Worm (Caenorhabditis elegans) whole organism, early embryonic: Measurements from ENCODE around the gene E02H9.6.

ENCODE experiments used
- B0310.2 ChIP-seq: sonication (generic microtip); optimal IDR thresholded peaks from 2 replicates; lab custom pipeline; 2016; ENCODE audit warnings: mild to moderate bottlenecking, missing genetic modification characterization, missing compliant biosample characterization
- F13C5.2 ChIP-seq: sonication (generic microtip); optimal IDR thresholded peaks from 2 replicates; lab custom pipeline; 2017; ENCODE audit warnings: mild to moderate bottlenecking, missing genetic modification characterization, inconsistent platforms, missing compliant biosample characterization
- ama-1 ChIP-seq: fragments of 150-350 bp; optimal IDR thresholded peaks from 2 replicates; lab custom pipeline; 2014
- ceh-13 ChIP-seq: fragments of 200-800 bp; sonication (Bioruptor generic); optimal IDR thresholded peaks from 2 replicates; lab custom pipeline; 2018; ENCODE audit warnings: mild to moderate bottlenecking, missing genetic modification characterization, missing compliant biosample characterization
- ceh-36 ChIP-seq: sonication (generic microtip); optimal IDR thresholded peaks from 2 replicates; lab custom pipeline; 2016; ENCODE audit warnings: missing genetic modification characterization, inconsistent platforms, missing compliant biosample characterization
- ets-7 ChIP-seq: sonication (generic microtip); optimal IDR thresholded peaks from 2 replicates; lab custom pipeline; 2016; ENCODE audit warnings: missing genotype, missing genetic modification characterization, missing compliant biosample characterization
- flt-1 ChIP-seq: fragments of 200-800 bp; sonication (Bioruptor generic); IDR thresholded peaks from 2 replicates; pipeline ENCODE4 v1.3.6; 2022; ENCODE audit warnings: missing genetic modification characterization, missing compliant biosample characterization
- hmbx-1 ChIP-seq: sonication (generic microtip); optimal IDR thresholded peaks from 2 replicates; lab custom pipeline; 2016; ENCODE audit warnings: mild to moderate bottlenecking, missing genetic modification characterization, missing compliant biosample characterization
- hmg-4 ChIP-seq: fragments of 200-800 bp; sonication (Bioruptor generic); optimal IDR thresholded peaks from 2 replicates; lab custom pipeline; 2018; ENCODE audit warnings: mild to moderate bottlenecking, missing genetic modification characterization, missing compliant biosample characterization
- pes-1 ChIP-seq: fragments of 200-800 bp; sonication (Bioruptor generic); IDR thresholded peaks from 2 replicates; pipeline ENCODE4 v1.3.6; 2022; ENCODE audit warnings: missing genetic modification reagents, missing genetic modification characterization, missing compliant biosample characterization
- sea-1 ChIP-seq: fragments of 200-800 bp; sonication (Bioruptor generic); conservative IDR thresholded peaks from 2 replicates; pipeline ENCODE4 v1.3.6; 2022; ENCODE audit warnings: missing genetic modification characterization, missing compliant biosample characterization
- tbx-11 ChIP-seq: fragments of 200-800 bp; sonication (Bioruptor generic); IDR thresholded peaks from 2 replicates; pipeline ENCODE4 v1.3.6; 2022; ENCODE audit warnings: missing genetic modification characterization, missing compliant biosample characterization
- tbx-37 ChIP-seq: fragments of 200-800 bp; sonication (Bioruptor generic); conservative IDR thresholded peaks from 2 replicates; pipeline ENCODE4 v1.3.6; 2022; ENCODE audit warnings: missing genetic modification reagents, missing genetic modification characterization, missing compliant biosample characterization
- tra-4 ChIP-seq: sonication (generic microtip); optimal IDR thresholded peaks from 2 replicates; lab custom pipeline; 2017; ENCODE audit warnings: missing genetic modification characterization, missing compliant biosample characterization

ce11 chrIII:2438543-2438942 lies 2.6 kb downstream of the E02H9.6 start, which contains the start of gene E02H9.13:
- TF ChIP-seq sea-1 (GFP tag; lab: Robert Waterston, UW) (no peak), ceh-36 (tag; lab: Kevin White, UChicago) (no peak), ama-1 (lab: Kevin White, UChicago) (no peak), ceh-13 (no peak), ets-7 (tag; lab: Kevin White, UChicago) (no peak), pes-1 (GFP tag; lab: Robert Waterston, UW) (no peak), hmg-4 (GFP tag; lab: Kevin White, UChicago) (no peak), tra-4 (tag; lab: Kevin White, UChicago) (no peak), flt-1 (GFP tag; lab: Robert Waterston, UW) (no peak), tbx-37 (GFP tag; lab: Robert Waterston, UW) (no peak), tbx-11 (GFP tag; lab: Robert Waterston, UW) (no peak), B0310.2 (tag; lab: Kevin White, UChicago) (no peak), hmbx-1 (tag; lab: Kevin White, UChicago) (no peak), F13C5.2 (no peak)
